Fruit fly (Drosophila melanogaster) whole organism, prepupa: ENCODE data around the gene CYLD.

Experiments
- Blimp-1 ChIP-seq: fragments of 200-800 bp; sonication (Bioruptor generic); optimal IDR thresholded peaks from 3 replicates; lab custom pipeline; 2017; ENCODE audit warnings: missing biosample characterization, missing genetic modification characterization, mild to moderate bottlenecking, moderate library complexity, missing genetic modification reagents
- CG10631 ChIP-seq: fragments of 200-800 bp; sonication (Bioruptor generic); optimal IDR thresholded peaks from 2 replicates; lab custom pipeline; 2016; ENCODE audit warnings: missing biosample characterization, missing genetic modification characterization
- CG10669 ChIP-seq: fragments of 200-800 bp; sonication (Bioruptor generic); optimal IDR thresholded peaks from 3 replicates; lab custom pipeline; 2018; ENCODE audit warnings: missing biosample characterization, mild to moderate bottlenecking, missing genetic modification characterization, moderate library complexity
- CG3032 ChIP-seq: fragments of 200-800 bp; optimal IDR thresholded peaks from 2 replicates; lab custom pipeline; 2019; ENCODE audit warnings: missing biosample characterization, mild to moderate bottlenecking, missing genetic modification characterization, moderate library complexity
- CG32006 ChIP-seq: fragments of 200-800 bp; sonication (Bioruptor generic); optimal IDR thresholded peaks from 3 replicates; lab custom pipeline; 2017; ENCODE audit warnings: missing biosample characterization, mild to moderate bottlenecking, missing genetic modification characterization
- CG34406 ChIP-seq: fragments of 200-800 bp; sonication (Bioruptor generic); optimal IDR thresholded peaks from 3 replicates; lab custom pipeline; 2016; ENCODE audit warnings: missing biosample characterization, missing genetic modification characterization
- CG3919 ChIP-seq: fragments of 200-800 bp; sonication (Bioruptor generic); optimal IDR thresholded peaks from 3 replicates; lab custom pipeline; 2016; ENCODE audit warnings: missing biosample characterization, missing genetic modification characterization
- CG4318 ChIP-seq: fragments of 200-800 bp; sonication (Bioruptor generic); optimal IDR thresholded peaks from 3 replicates; lab custom pipeline; 2017; ENCODE audit warnings: missing biosample characterization, mild to moderate bottlenecking, missing genetic modification characterization
- CG6276 ChIP-seq: fragments of 200-800 bp; sonication (Bioruptor generic); optimal IDR thresholded peaks from 2 replicates; lab custom pipeline; 2017; ENCODE audit warnings: missing biosample characterization, mild to moderate bottlenecking, missing genetic modification characterization
- CG6792 ChIP-seq: fragments of 200-800 bp; sonication (Bioruptor generic); optimal IDR thresholded peaks from 3 replicates; lab custom pipeline; 2016; ENCODE audit warnings: missing biosample characterization, missing genetic modification characterization
- CG6854 ChIP-seq: fragments of 200-800 bp; sonication (Bioruptor generic); optimal IDR thresholded peaks from 2 replicates; lab custom pipeline; 2017; ENCODE audit warnings: missing biosample characterization, mild to moderate bottlenecking, missing genetic modification characterization
- CG8319 ChIP-seq: fragments of 200-800 bp; sonication (Bioruptor generic); optimal IDR thresholded peaks from 3 replicates; lab custom pipeline; 2016; ENCODE audit warnings: missing biosample characterization, missing genetic modification characterization
- CG8632 ChIP-seq: fragments of 200-800 bp; sonication (Bioruptor generic); optimal IDR thresholded peaks from 3 replicates; lab custom pipeline; 2016; ENCODE audit warnings: missing biosample characterization, missing genetic modification characterization
- Eip75B ChIP-seq: fragments of 200-800 bp; sonication (Bioruptor generic); optimal IDR thresholded peaks from 3 replicates; lab custom pipeline; 2016; ENCODE audit warnings: missing biosample characterization, missing genetic modification characterization
- Eip78C ChIP-seq: fragments of 200-800 bp; sonication (Bioruptor generic); peaks from one replicate; lab custom pipeline; 2016; ENCODE audit warnings: missing biosample characterization, missing genetic modification characterization
- Eip93F ChIP-seq: fragments of 200-800 bp; sonication (Bioruptor generic); optimal IDR thresholded peaks from 2 replicates; lab custom pipeline; 2016; ENCODE audit warnings: missing biosample characterization, mild to moderate bottlenecking, missing genetic modification characterization
- Ets21C ChIP-seq: fragments of 200-800 bp; sonication (Bioruptor generic); optimal IDR thresholded peaks from 3 replicates; lab custom pipeline; 2016; ENCODE audit warnings: missing biosample characterization, missing genetic modification characterization
- Ets96B ChIP-seq: fragments of 200-800 bp; optimal IDR thresholded peaks from 2 replicates; lab custom pipeline; 2019; ENCODE audit warnings: missing biosample characterization, mild to moderate bottlenecking, missing genetic modification characterization, moderate library complexity
- Gug ChIP-seq: fragments of 200-800 bp; sonication (Bioruptor generic); IDR thresholded peaks from 2 replicates; pipeline ENCODE4 v1.3.6; 2022; ENCODE audit warnings: missing biosample characterization, missing genetic modification characterization
- Hr38 ChIP-seq: sonication (Bioruptor generic); optimal IDR thresholded peaks from 2 replicates; lab custom pipeline; 2016; ENCODE audit warnings: missing biosample characterization, missing genetic modification characterization
- Hr39 ChIP-seq: fragments of 200-800 bp; sonication (Bioruptor generic); optimal IDR thresholded peaks from 2 replicates; lab custom pipeline; 2016; ENCODE audit warnings: missing biosample characterization, missing genetic modification characterization
- Hr4 ChIP-seq: fragments of 200-800 bp; sonication (Bioruptor generic); optimal IDR thresholded peaks from 3 replicates; lab custom pipeline; 2016; ENCODE audit warnings: missing biosample characterization, missing genetic modification characterization
- Lpt ChIP-seq: fragments of 200-800 bp; sonication (Bioruptor generic); optimal IDR thresholded peaks from 3 replicates; lab custom pipeline; 2016; ENCODE audit warnings: missing biosample characterization, missing genetic modification characterization
- Met ChIP-seq: fragments of 200-800 bp; sonication (Bioruptor generic); optimal IDR thresholded peaks from 3 replicates; lab custom pipeline; 2016; ENCODE audit warnings: missing biosample characterization, missing genetic modification characterization
- OdsH ChIP-seq: fragments of 200-800 bp; sonication (Bioruptor generic); optimal IDR thresholded peaks from 3 replicates; lab custom pipeline; 2016; ENCODE audit warnings: missing biosample characterization, missing genetic modification characterization
- Smox ChIP-seq: fragments of 200-800 bp; sonication (Bioruptor generic); optimal IDR thresholded peaks from 3 replicates; lab custom pipeline; 2016; ENCODE audit warnings: missing biosample characterization, missing genetic modification characterization
- Sox102F ChIP-seq: fragments of 200-800 bp; sonication (Bioruptor generic); optimal IDR thresholded peaks from 2 replicates; lab custom pipeline; 2016; ENCODE audit warnings: missing biosample characterization, mild to moderate bottlenecking, missing genetic modification characterization
- Sox14 ChIP-seq: fragments of 200-800 bp; sonication (Bioruptor generic); optimal IDR thresholded peaks from 3 replicates; lab custom pipeline; 2016; ENCODE audit warnings: missing biosample characterization, missing genetic modification characterization
- Sox15 ChIP-seq: fragments of 200-800 bp; sonication (Bioruptor generic); optimal IDR thresholded peaks from 3 replicates; lab custom pipeline; 2016; ENCODE audit warnings: missing biosample characterization, missing genetic modification characterization
- achi ChIP-seq: fragments of 200-800 bp; sonication (Bioruptor generic); optimal IDR thresholded peaks from 3 replicates; lab custom pipeline; 2016; ENCODE audit warnings: missing biosample characterization, missing genetic modification characterization
- acj6 ChIP-seq: fragments of 200-800 bp; sonication (Bioruptor generic); optimal IDR thresholded peaks from 3 replicates; lab custom pipeline; 2016; ENCODE audit warnings: missing biosample characterization, missing genetic modification characterization
- cyc ChIP-seq: fragments of 200-800 bp; sonication (Bioruptor generic); optimal IDR thresholded peaks from 3 replicates; lab custom pipeline; 2016; ENCODE audit warnings: missing biosample characterization, missing genetic modification characterization
- esn ChIP-seq: fragments of 200-800 bp; sonication (Bioruptor generic); optimal IDR thresholded peaks from 2 replicates; lab custom pipeline; 2016; ENCODE audit warnings: missing biosample characterization, mild to moderate bottlenecking, missing genetic modification characterization, moderate library complexity
- fd85E ChIP-seq: fragments of 200-800 bp; sonication (Bioruptor generic); optimal IDR thresholded peaks from 3 replicates; lab custom pipeline; 2016; ENCODE audit warnings: missing biosample characterization, missing genetic modification characterization
- fkh ChIP-seq: fragments of 200-800 bp; sonication (Bioruptor generic); optimal IDR thresholded peaks from 3 replicates; lab custom pipeline; 2017; ENCODE audit warnings: missing biosample characterization, mild to moderate bottlenecking, missing genetic modification characterization, moderate library complexity
- lz ChIP-seq: fragments of 200-800 bp; sonication (Bioruptor generic); optimal IDR thresholded peaks from 3 replicates; lab custom pipeline; 2016; ENCODE audit warnings: missing biosample characterization, missing genetic modification characterization
- net ChIP-seq: fragments of 200-800 bp; sonication (Bioruptor generic); optimal IDR thresholded peaks from 3 replicates; lab custom pipeline; 2016; ENCODE audit warnings: missing biosample characterization, missing genetic modification characterization
- pdm3 ChIP-seq: fragments of 200-800 bp; sonication (Bioruptor generic); optimal IDR thresholded peaks from 3 replicates; lab custom pipeline; 2016; ENCODE audit warnings: missing biosample characterization, missing genetic modification characterization
- salr ChIP-seq, 2 experiments: fragments of 200-800 bp; sonication (Bioruptor generic); optimal IDR thresholded peaks; 3 replicates each; lab custom pipeline; 2016 to 2018; ENCODE audit warnings: missing biosample characterization in 2 of 2, missing genetic modification characterization in 2 of 2, mild to moderate bottlenecking in 1 of 2
- spab ChIP-seq: fragments of 200-800 bp; sonication (Bioruptor generic); optimal IDR thresholded peaks from 2 replicates; lab custom pipeline; 2017; ENCODE audit warnings: missing biosample characterization, mild to moderate bottlenecking, missing genetic modification characterization, missing genetic modification reagents
- topi ChIP-seq: fragments of 200-800 bp; sonication (Bioruptor generic); optimal IDR thresholded peaks from 3 replicates; lab custom pipeline; 2016; ENCODE audit warnings: missing biosample characterization, missing genetic modification characterization

The CYLD gene

DNA sequence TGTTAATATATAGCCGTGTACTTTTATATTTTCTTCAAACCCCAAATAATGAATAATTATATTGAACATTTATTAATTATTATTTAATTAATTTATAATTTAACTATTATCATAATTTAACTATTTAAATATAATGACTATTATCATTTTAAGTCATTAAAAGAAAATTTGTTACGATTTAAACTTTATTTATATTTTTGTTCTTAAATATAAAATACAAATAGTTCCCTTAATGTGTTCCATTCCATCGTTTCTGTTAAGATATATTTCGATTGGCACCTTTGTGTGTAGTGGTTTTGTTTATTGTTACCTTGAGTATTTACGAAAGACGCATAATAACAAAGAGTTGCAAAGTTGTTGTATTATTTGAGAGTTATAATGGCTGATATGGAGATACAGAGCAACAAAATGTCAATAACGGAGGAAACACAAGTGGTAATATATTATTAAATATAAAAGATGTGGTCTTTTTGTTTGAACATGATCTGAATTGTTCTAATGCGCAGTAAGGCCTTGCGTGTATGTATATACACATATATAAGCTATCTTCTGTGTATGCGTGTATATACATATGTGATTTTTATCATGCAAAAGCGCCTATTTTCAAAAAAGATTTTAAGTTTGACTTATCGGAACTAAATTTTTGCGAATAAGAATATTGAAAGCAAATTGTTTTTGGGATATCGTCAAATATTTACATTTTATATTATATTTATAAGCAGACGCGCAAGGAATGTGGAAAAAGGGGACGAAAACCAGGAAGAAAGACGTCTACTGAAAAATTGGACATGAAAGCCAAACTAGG, 35.6 kb downstream of the CYLD start, which contains the start of gene REPTOR-BP:
Gene REPTOR-BP, plus strand, starts transcription at position 296 of the 805 bp plus-strand sequence.
- TF ChIP-seq CG3919 (GFP tag; lab: Kevin White, UChicago): no peak
- peak; percentile 64 for TF ChIP-seq fkh (GFP tag; lab: Kevin White, UChicago)
- peak; percentile 43 for TF ChIP-seq Eip78C (GFP tag; lab: Kevin White, UChicago)
- no peak for TF ChIP-seq Lpt (GFP tag; lab: Kevin White, UChicago)
- TF ChIP-seq Eip93F (GFP tag; lab: Kevin White, UChicago): peak; percentile 31
- no peak for TF ChIP-seq esn (GFP tag; lab: Kevin White, UChicago)

DNA sequence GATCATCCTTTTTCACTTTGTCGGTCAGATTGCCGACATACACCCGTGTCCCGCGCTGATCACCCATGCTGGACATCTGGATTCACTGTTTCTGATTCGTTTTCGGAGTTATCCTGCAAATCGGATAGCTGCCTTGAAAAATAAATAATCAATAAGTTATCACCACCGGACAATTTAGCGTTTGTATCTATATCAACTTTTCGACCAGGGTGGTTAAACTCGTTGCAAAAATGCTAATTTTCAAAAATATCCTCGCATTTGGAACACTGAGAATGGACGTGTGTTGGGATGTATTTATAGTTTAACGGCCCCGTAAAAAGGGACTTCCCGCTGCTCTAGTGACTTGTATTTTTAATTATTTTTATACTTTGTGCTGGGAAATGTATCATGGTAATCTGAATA, 36.3 kb downstream of the CYLD start, which contains the start of gene Rsf1:
Gene Rsf1, minus strand, starts transcription at position 212 of the 402 bp plus-strand sequence.
- TF ChIP-seq Eip78C (GFP tag; lab: Kevin White, UChicago) (peak; percentile 18), Blimp-1 (no peak)

DNA sequence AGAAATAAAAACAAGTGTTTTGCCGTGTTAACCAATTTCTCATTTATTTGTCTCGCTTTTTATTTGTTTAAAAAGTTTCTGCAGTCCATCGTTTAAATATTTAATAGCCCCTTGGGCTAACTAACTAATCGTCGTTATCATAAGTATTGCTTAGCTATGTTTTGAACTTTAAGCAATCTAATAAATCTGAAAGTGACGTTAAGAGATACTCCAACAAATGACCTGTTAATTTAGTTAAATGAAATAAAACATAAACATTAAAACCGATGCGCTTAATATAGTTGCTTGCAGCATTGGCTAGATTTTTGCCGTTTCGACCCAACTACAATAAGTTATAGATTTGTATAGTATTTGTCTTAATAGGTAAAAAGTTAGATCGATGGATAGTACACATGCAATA, 37.9 kb downstream of the CYLD start:
- TF ChIP-seq CG32006 (no peak), CG6276 (GFP tag; lab: Kevin White, UChicago) (no peak), Sox15 (no peak), cyc (no peak), Eip75B (GFP tag; lab: Kevin White, UChicago) (no peak), esn (GFP tag; lab: Kevin White, UChicago) (no peak)

DNA sequence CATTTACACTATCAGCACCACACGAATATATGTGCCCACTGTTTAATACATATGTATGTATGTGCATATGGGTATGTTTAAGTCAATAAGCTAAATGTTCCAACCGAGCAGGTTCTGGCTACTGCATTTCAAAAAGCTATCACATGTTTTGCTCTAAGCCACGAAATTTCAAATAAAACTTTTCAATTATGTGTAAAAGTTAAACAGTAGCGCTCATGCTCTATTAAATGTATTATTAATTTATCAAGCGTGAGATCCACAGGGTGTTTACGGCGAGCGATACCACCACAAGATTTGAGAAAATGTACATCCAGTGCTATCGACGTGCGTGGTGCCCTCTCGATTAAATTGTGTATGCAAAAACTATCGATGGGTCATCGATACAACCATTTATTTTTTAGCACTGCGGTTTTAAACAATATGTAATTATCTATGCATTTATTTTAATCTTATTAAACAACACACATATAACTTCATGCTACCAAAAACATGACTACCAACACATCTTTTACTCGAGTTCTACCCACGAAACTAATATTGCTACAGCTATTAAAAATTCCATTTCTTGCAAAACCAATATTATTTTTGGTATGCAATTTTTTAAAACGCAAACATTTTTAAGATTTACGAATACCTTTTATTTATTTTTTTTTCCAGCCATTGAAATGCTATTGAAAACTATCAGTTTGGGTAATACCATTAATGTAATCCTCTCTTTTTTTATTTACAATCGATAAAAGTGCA, 38.7 kb downstream of the CYLD start, which contains the start of gene Pten:
Gene Pten, minus strand, starts transcription at position 300 of the 744 bp plus-strand sequence.
- TF ChIP-seq net (no peak), CG34406 (GFP tag; lab: Kevin White, UChicago) (no peak), Eip93F (GFP tag; lab: Kevin White, UChicago) (no peak), Gug (GFP tag; lab: Robert Waterston, UW) (no peak), CG32006 (no peak), achi (GFP tag; lab: Kevin White, UChicago) (no peak), salr (GFP tag; optimal IDR thresholded peaks at IDR 0.05; lab: Kevin White, UChicago) (no peak), fkh (GFP tag; lab: Kevin White, UChicago) (peak; percentile 86), Eip75B (GFP tag; lab: Kevin White, UChicago) (peak; percentile 66), acj6 (GFP tag; lab: Kevin White, UChicago) (peak; percentile 50), CG6276 (GFP tag; lab: Kevin White, UChicago) (no peak), CG10669 (GFP tag; lab: Kevin White, UChicago) (no peak), lz (GFP tag; lab: Kevin White, UChicago) (peak; percentile 69), CG8632 (GFP tag; lab: Kevin White, UChicago) (peak; percentile 37), Sox15 (peak; percentile 11), cyc (peak; percentile 52), CG4318 (GFP tag; lab: Kevin White, UChicago) (no peak), Ets96B (tag; lab: Kevin White, UChicago) (peak; percentile 55), CG10631 (GFP tag; lab: Kevin White, UChicago) (no peak), Sox14 (GFP tag; lab: Kevin White, UChicago) (peak; percentile 55), Sox102F (GFP tag; lab: Kevin White, UChicago) (no peak), Hr38 (GFP tag; lab: Kevin White, UChicago) (no peak), Met (GFP tag; lab: Kevin White, UChicago) (peak; percentile 71), CG3032 (tag; lab: Kevin White, UChicago) (peak; percentile 61), CG8319 (GFP tag; lab: Kevin White, UChicago) (peak; percentile 48), Ets21C (GFP tag; lab: Kevin White, UChicago) (peak; percentile 42), Hr4 (peak; percentile 80), Hr39 (GFP tag; lab: Kevin White, UChicago) (no peak), fd85E (GFP tag; lab: Kevin White, UChicago) (no peak), pdm3 (GFP tag; lab: Kevin White, UChicago) (no peak), CG6792 (GFP tag; lab: Kevin White, UChicago) (peak; percentile 16), esn (GFP tag; lab: Kevin White, UChicago) (peak; percentile 67), Blimp-1 (no peak), topi (GFP tag; lab: Kevin White, UChicago) (peak; percentile 68), CG3919 (GFP tag; lab: Kevin White, UChicago) (no peak), OdsH (GFP tag; lab: Kevin White, UChicago) (peak; percentile 62), CG6854 (GFP tag; lab: Kevin White, UChicago) (peak; percentile 25), spab (GFP tag; lab: Kevin White, UChicago) (no peak), Smox (no peak)
